Worm (Caenorhabditis elegans) whole organism, young adult: Measurements from ENCODE around the gene T05A7.7.

Experiments used
- C06A6.2 ChIP-seq: fragments of 200-800 bp; sonication (Bioruptor generic); conservative IDR thresholded peaks from 2 replicates; pipeline ENCODE4 v1.3.6; 2022; ENCODE audit warnings: missing genetic modification characterization, missing compliant biosample characterization
- F22D6.2 ChIP-seq: sonication (generic microtip); optimal IDR thresholded peaks from 2 replicates; lab custom pipeline; 2016; ENCODE audit warnings: mild to moderate bottlenecking, missing genetic modification characterization, missing compliant biosample characterization
- F39B2.1 ChIP-seq: fragments of 200-800 bp; sonication (Bioruptor generic); IDR thresholded peaks from 2 replicates; pipeline ENCODE4 v1.3.6; 2022; ENCODE audit warnings: missing genetic modification reagents, missing genetic modification characterization, missing compliant biosample characterization
- F49E8.2 ChIP-seq: sonication (generic microtip); optimal IDR thresholded peaks from 3 replicates; lab custom pipeline; 2017; ENCODE audit warnings: missing genetic modification characterization, mild to moderate bottlenecking, missing compliant biosample characterization, antibody characterized with exemption, moderate library complexity; ENCODE audit not compliant: insufficient read depth
- F55B11.4 ChIP-seq: sonication (generic microtip); optimal IDR thresholded peaks from 2 replicates; lab custom pipeline; 2016; ENCODE audit warnings: missing compliant biosample characterization, missing genetic modification characterization, borderline replicate concordance; ENCODE audit not compliant: insufficient read depth
- F57A8.1 ChIP-seq: fragments of 200-800 bp; sonication (Bioruptor generic); optimal IDR thresholded peaks from 2 replicates; lab custom pipeline; 2018; ENCODE audit warnings: mild to moderate bottlenecking, missing genetic modification characterization, moderate library complexity, missing compliant biosample characterization
- K11D2.4 ChIP-seq: fragments of 200-800 bp; sonication (Bioruptor generic); IDR thresholded peaks from 2 replicates; pipeline ENCODE4 v1.3.6; 2022; ENCODE audit warnings: missing genetic modification reagents, missing genetic modification characterization, missing compliant biosample characterization
- T26A5.8 ChIP-seq: sonication (generic microtip); optimal IDR thresholded peaks from 2 replicates; lab custom pipeline; 2016; ENCODE audit warnings: missing genetic modification characterization, missing compliant biosample characterization
- Y53G8AR.9 ChIP-seq: fragments of 200-800 bp; sonication (Bioruptor generic); conservative IDR thresholded peaks from 2 replicates; pipeline ENCODE4 v1.3.6; 2022; ENCODE audit warnings: missing genetic modification reagents, missing genetic modification characterization, missing compliant biosample characterization
- Y95B8A.8 ChIP-seq: fragments of 200-800 bp; sonication (Bioruptor generic); IDR thresholded peaks from 2 replicates; pipeline ENCODE4 v1.3.6; 2022; ENCODE audit warnings: missing genetic modification reagents, missing genetic modification characterization, missing compliant biosample characterization
- ZK185.1 ChIP-seq: sonication (generic microtip); optimal IDR thresholded peaks from 2 replicates; lab custom pipeline; 2016; ENCODE audit warnings: mild to moderate bottlenecking, missing genetic modification characterization, missing compliant biosample characterization; ENCODE audit not compliant: poor library complexity, severe bottlenecking
- aptf-2 ChIP-seq: fragments of 200-800 bp; sonication (Bioruptor generic); conservative IDR thresholded peaks from 2 replicates; pipeline ENCODE4 v1.3.6; 2022; ENCODE audit warnings: missing genetic modification reagents, missing genetic modification characterization, missing compliant biosample characterization
- atf-7 ChIP-seq: sonication (generic microtip); optimal IDR thresholded peaks from 2 replicates; lab custom pipeline; 2017; ENCODE audit warnings: mild to moderate bottlenecking, missing genetic modification characterization, missing compliant biosample characterization
- ccch-3 ChIP-seq: fragments of 200-800 bp; sonication (Bioruptor generic); optimal IDR thresholded peaks from 2 replicates; lab custom pipeline; 2018; ENCODE audit warnings: mild to moderate bottlenecking, missing genetic modification characterization, missing compliant biosample characterization
- ceh-100 ChIP-seq: fragments of 200-800 bp; sonication (Bioruptor generic); IDR thresholded peaks from 2 replicates; pipeline ENCODE4 v1.3.6; 2022; ENCODE audit warnings: missing genetic modification reagents, missing genetic modification characterization, missing compliant biosample characterization
- ceh-27 ChIP-seq: fragments of 200-800 bp; sonication (Bioruptor generic); optimal IDR thresholded peaks from 2 replicates; lab custom pipeline; 2018; ENCODE audit warnings: mild to moderate bottlenecking, missing genetic modification characterization, moderate library complexity, missing compliant biosample characterization
- ceh-40 ChIP-seq: fragments of 200-800 bp; sonication (Bioruptor generic); IDR thresholded peaks from 2 replicates; pipeline ENCODE4 v1.3.6; 2022; ENCODE audit warnings: missing genetic modification characterization, missing compliant biosample characterization
- ceh-91 ChIP-seq: fragments of 200-800 bp; sonication (Bioruptor generic); IDR thresholded peaks from 2 replicates; pipeline ENCODE4 v1.3.6; 2022; ENCODE audit warnings: missing genetic modification reagents, missing genetic modification characterization, missing compliant biosample characterization
- dox-1 ChIP-seq: fragments of 200-800 bp; sonication (Bioruptor generic); IDR thresholded peaks from 2 replicates; pipeline ENCODE4 v1.3.6; 2022; ENCODE audit warnings: missing genetic modification reagents, missing genetic modification characterization, missing compliant biosample characterization
- egl-18 ChIP-seq: fragments of 200-800 bp; sonication (Bioruptor generic); IDR thresholded peaks from 2 replicates; pipeline ENCODE4 v1.3.6; 2022; ENCODE audit warnings: missing genetic modification reagents, missing genetic modification characterization, missing compliant biosample characterization
- ekl-4 ChIP-seq: fragments of 200-800 bp; sonication (Bioruptor generic); IDR thresholded peaks from 2 replicates; pipeline ENCODE4 v1.3.6; 2022; ENCODE audit warnings: missing genetic modification reagents, missing genetic modification characterization, missing compliant biosample characterization
- ets-4 ChIP-seq: fragments of 200-800 bp; sonication (Bioruptor generic); optimal IDR thresholded peaks from 2 replicates; lab custom pipeline; 2018; ENCODE audit warnings: mild to moderate bottlenecking, missing genetic modification characterization, missing compliant biosample characterization
- hlh-26 ChIP-seq: fragments of 200-800 bp; sonication (Bioruptor generic); conservative IDR thresholded peaks from 2 replicates; pipeline ENCODE4 v1.3.6; 2022; ENCODE audit warnings: missing genetic modification reagents, missing genetic modification characterization, missing compliant biosample characterization
- hmg-1.2 ChIP-seq: fragments of 200-800 bp; sonication (Bioruptor generic); IDR thresholded peaks from 2 replicates; pipeline ENCODE4 v1.3.6; 2022; ENCODE audit warnings: missing genetic modification reagents, missing genetic modification characterization, missing compliant biosample characterization
- hsf-1 ChIP-seq: fragments of 200-800 bp; sonication (Bioruptor generic); IDR thresholded peaks from 2 replicates; pipeline ENCODE4 v1.3.6; 2022; ENCODE audit warnings: missing genetic modification reagents, missing genetic modification characterization, missing compliant biosample characterization
- let-526 ChIP-seq: fragments of 200-800 bp; sonication (Bioruptor generic); IDR thresholded peaks from 2 replicates; pipeline ENCODE4 v1.3.6; 2022; ENCODE audit warnings: missing genetic modification reagents, missing genetic modification characterization, missing compliant biosample characterization
- lin-26 ChIP-seq: fragments of 200-800 bp; sonication (Bioruptor generic); IDR thresholded peaks from 2 replicates; pipeline ENCODE4 v1.3.6; 2022; ENCODE audit warnings: missing genetic modification reagents, missing genetic modification characterization, missing compliant biosample characterization
- lir-1 ChIP-seq: fragments of 200-800 bp; sonication (Bioruptor generic); conservative IDR thresholded peaks from 2 replicates; pipeline ENCODE4 v1.3.6; 2022; ENCODE audit warnings: missing genetic modification reagents, missing genetic modification characterization, missing compliant biosample characterization
- lsy-27 ChIP-seq: sonication (generic microtip); optimal IDR thresholded peaks from 2 replicates; lab custom pipeline; 2017; ENCODE audit warnings: missing genetic modification characterization, mild to moderate bottlenecking, missing compliant biosample characterization, antibody characterized with exemption, missing genotype, borderline replicate concordance; ENCODE audit not compliant: insufficient read depth
- mcd-1 ChIP-seq: fragments of 200-800 bp; sonication (Bioruptor generic); IDR thresholded peaks from 2 replicates; pipeline ENCODE4 v1.3.6; 2022; ENCODE audit warnings: missing genetic modification reagents, missing genetic modification characterization, missing compliant biosample characterization
- mel-28 ChIP-seq: sonication (generic microtip); optimal IDR thresholded peaks from 2 replicates; lab custom pipeline; 2016; ENCODE audit warnings: borderline replicate concordance, mild to moderate bottlenecking, missing genetic modification characterization, missing compliant biosample characterization
- nhr-120 ChIP-seq: fragments of 200-800 bp; sonication (Bioruptor generic); IDR thresholded peaks from 2 replicates; pipeline ENCODE4 v1.3.6; 2022; ENCODE audit warnings: missing genetic modification characterization, missing compliant biosample characterization
- nhr-80 ChIP-seq: sonication (generic microtip); optimal IDR thresholded peaks from 2 replicates; lab custom pipeline; 2016; ENCODE audit warnings: missing genetic modification characterization, missing compliant biosample characterization
- nhr-90 ChIP-seq: sonication (generic microtip); optimal IDR thresholded peaks from 2 replicates; lab custom pipeline; 2016; ENCODE audit warnings: missing genotype, mild to moderate bottlenecking, missing genetic modification characterization, missing compliant biosample characterization
- pbrm-1 ChIP-seq: fragments of 200-800 bp; sonication (Bioruptor generic); IDR thresholded peaks from 2 replicates; pipeline ENCODE4 v1.3.6; 2022; ENCODE audit warnings: missing genetic modification reagents, missing genetic modification characterization, missing compliant biosample characterization
- pha-4 ChIP-seq: fragments of 150-350 bp; sonication (generic microtip); optimal IDR thresholded peaks from 2 replicates; lab custom pipeline; 2014; ENCODE audit warnings: missing biosample characterization, missing genetic modification reagents, missing genetic modification characterization
- sdz-38 ChIP-seq: sonication (generic microtip); optimal IDR thresholded peaks from 2 replicates; lab custom pipeline; 2016; ENCODE audit warnings: missing genotype, missing genetic modification characterization, missing compliant biosample characterization
- snpc-4 ChIP-seq, 5 experiments: fragments of 150-350 bp in 1 of 5; sonication (generic microtip) in 4 of 5; optimal IDR thresholded peaks; 2 replicates each; lab custom pipeline; 2014 to 2018; ENCODE audit warnings: missing genetic modification characterization in 5 of 5, missing biosample characterization in 3 of 5, antibody characterized with exemption in 2 of 5, mild to moderate bottlenecking in 2 of 5, missing compliant biosample characterization in 2 of 5, missing genotype in 2 of 5, moderate library complexity in 2 of 5, missing genetic modification reagents in 1 of 5
- sptf-2 ChIP-seq: fragments of 200-800 bp; sonication (Bioruptor generic); optimal IDR thresholded peaks from 2 replicates; lab custom pipeline; 2018; ENCODE audit warnings: mild to moderate bottlenecking, missing genetic modification characterization, missing compliant biosample characterization
- tbp1 ChIP-seq: fragments of 200-800 bp; sonication (Bioruptor generic); optimal IDR thresholded peaks from 2 replicates; lab custom pipeline; 2018; ENCODE audit warnings: mild to moderate bottlenecking, missing genetic modification characterization, missing compliant biosample characterization
- tlf-1 ChIP-seq: fragments of 200-800 bp; sonication (Bioruptor generic); optimal IDR thresholded peaks from 2 replicates; lab custom pipeline; 2018; ENCODE audit warnings: mild to moderate bottlenecking, missing genetic modification characterization, missing compliant biosample characterization
- unc-62 ChIP-seq: fragments of 150-350 bp; optimal IDR thresholded peaks from 2 replicates; lab custom pipeline; 2014; ENCODE audit warnings: missing biosample characterization, missing genetic modification reagents, missing genetic modification characterization
- xnd-1 ChIP-seq: sonication (generic microtip); optimal IDR thresholded peaks from 2 replicates; lab custom pipeline; 2016; ENCODE audit warnings: missing genotype, missing genetic modification reagents, missing genetic modification characterization, missing compliant biosample characterization
- zfh-2 ChIP-seq: fragments of 200-800 bp; sonication (Bioruptor generic); conservative IDR thresholded peaks from 2 replicates; pipeline ENCODE4 v1.3.6; 2022; ENCODE audit warnings: missing genetic modification reagents, missing genetic modification characterization, missing compliant biosample characterization
- ztf-18 ChIP-seq: sonication (generic microtip); optimal IDR thresholded peaks from 2 replicates; lab custom pipeline; 2016; ENCODE audit warnings: missing genotype, mild to moderate bottlenecking, missing genetic modification characterization, missing compliant biosample characterization
- ztf-22 ChIP-seq: fragments of 200-800 bp; sonication (Bioruptor generic); optimal IDR thresholded peaks from 2 replicates; lab custom pipeline; 2018; ENCODE audit warnings: mild to moderate bottlenecking, missing genetic modification characterization, moderate library complexity, missing compliant biosample characterization
- ztf-25 ChIP-seq: fragments of 200-800 bp; sonication (Bioruptor generic); IDR thresholded peaks from 2 replicates; pipeline ENCODE4 v1.3.6; 2022; ENCODE audit warnings: missing genetic modification reagents, missing genetic modification characterization, missing compliant biosample characterization

The T05A7.7 gene

ce11 chrII:4698266-4698771, 17.0 kb upstream of the T05A7.7 start, which contains the start of the genes rpn-5 and scc-1 (continued):
- no peak for TF ChIP-seq ceh-27 (GFP tag; lab: Kevin White, UChicago)
- no peak for TF ChIP-seq lir-1
- no peak for TF ChIP-seq tlf-1 (GFP tag; lab: Kevin White, UChicago)
- peak; percentile 46; the same call in 1 of the 2 replicates for TF ChIP-seq mcd-1 (GFP tag; lab: Robert Waterston, UW)
- TF ChIP-seq ceh-40 (GFP tag; lab: Robert Waterston, UW), result no peak
- no peak for TF ChIP-seq let-526
- TF ChIP-seq zfh-2, result no peak
- TF ChIP-seq unc-62 (GFP tag; lab: Kevin White, UChicago), result no peak
- no peak for TF ChIP-seq F39B2.1
- no peak for TF ChIP-seq C06A6.2
- TF ChIP-seq F22D6.2 (tag; lab: Kevin White, UChicago), result no peak
- peak; percentile 54 for TF ChIP-seq pha-4
- no peak for TF ChIP-seq ztf-25 (GFP tag; lab: Robert Waterston, UW)
- TF ChIP-seq atf-7 (tag; lab: Kevin White, UChicago), result no peak
- TF ChIP-seq ztf-18 (tag; lab: Kevin White, UChicago), result no peak
- peak; percentile 19 for TF ChIP-seq tbp1
- TF ChIP-seq Y95B8A.8 (GFP tag; lab: Robert Waterston, UW), result no peak
- TF ChIP-seq ceh-91 (GFP tag; lab: Robert Waterston, UW), result no peak
- TF ChIP-seq xnd-1 (tag; lab: Kevin White, UChicago), result peak; percentile 60
- no peak for TF ChIP-seq T26A5.8 (tag; lab: Kevin White, UChicago)
- no peak for TF ChIP-seq egl-18 (GFP tag; lab: Robert Waterston, UW)
- no peak for TF ChIP-seq ccch-3 (GFP tag; lab: Kevin White, UChicago)
- TF ChIP-seq ZK185.1 (tag; lab: Kevin White, UChicago), result no peak
- TF ChIP-seq K11D2.4 (GFP tag; lab: Robert Waterston, UW), result no peak
- no peak for TF ChIP-seq ztf-22 (GFP tag; lab: Kevin White, UChicago)
- no peak for TF ChIP-seq F57A8.1
- TF ChIP-seq nhr-90 (tag; lab: Kevin White, UChicago), result no peak
- no peak for TF ChIP-seq Y53G8AR.9
- no peak for TF ChIP-seq ekl-4 (GFP tag; lab: Robert Waterston, UW)
- TF ChIP-seq hmg-1.2, result peak; percentile 26; the same call in 1 of the 2 replicates
- TF ChIP-seq hlh-26 (GFP tag; lab: Robert Waterston, UW), result no peak
- peak; percentile 29 for TF ChIP-seq snpc-4 (GFP tag; optimal IDR thresholded peaks at IDR 0.05; lab: Kevin White, UChicago)
- peak in 2 of 4 experiments; percentile 24 to 57 for TF ChIP-seq snpc-4 (tag; optimal IDR thresholded peaks at IDR 0.05; lab: Kevin White, UChicago)
- TF ChIP-seq sdz-38, result no peak
- no peak for TF ChIP-seq nhr-120 (GFP tag; lab: Robert Waterston, UW)
- peak; percentile 49 for TF ChIP-seq F49E8.2 (tag; lab: Kevin White, UChicago)
- no peak for TF ChIP-seq nhr-80 (tag; lab: Kevin White, UChicago)
- TF ChIP-seq sptf-2 (GFP tag; lab: Kevin White, UChicago), result no peak
- TF ChIP-seq lsy-27 (tag; lab: Kevin White, UChicago), result no peak
- no peak for TF ChIP-seq F55B11.4 (tag; lab: Kevin White, UChicago)
- TF ChIP-seq aptf-2 (GFP tag; lab: Robert Waterston, UW), result no peak
- TF ChIP-seq mel-28 (tag; lab: Kevin White, UChicago), result no peak
- no peak for TF ChIP-seq ets-4
- TF ChIP-seq dox-1, result peak; percentile 32; the same call in 1 of the 2 replicates
- TF ChIP-seq hsf-1, result no peak
- no peak for TF ChIP-seq lin-26 (GFP tag; lab: Robert Waterston, UW)
- TF ChIP-seq ceh-100 (GFP tag; lab: Robert Waterston, UW), result no peak; the same call in 1 of the 2 replicates
- 0 out of 2 replicates have a peak, but pooled peaks have one; percentile 12 for TF ChIP-seq pbrm-1
